Worm (Caenorhabditis elegans) whole organism, midembryonic: ENCODE data around the gene fmi-1.

Experiments used
- cog-1 ChIP-seq: sonication (generic microtip); optimal IDR thresholded peaks from 2 replicates; lab custom pipeline; 2016; ENCODE audit warnings: missing genetic modification characterization, missing compliant biosample characterization
- flt-1 ChIP-seq: fragments of 200-800 bp; sonication (Bioruptor generic); IDR thresholded peaks from 2 replicates; pipeline ENCODE4 v1.3.6; 2022; ENCODE audit warnings: missing genetic modification characterization, missing compliant biosample characterization
- med-1 ChIP-seq: sonication (generic microtip); optimal IDR thresholded peaks from 2 replicates; lab custom pipeline; 2017; ENCODE audit warnings: missing genetic modification characterization, mild to moderate bottlenecking, missing compliant biosample characterization, antibody characterized with exemption, missing genetic modification reagents; ENCODE audit not compliant: insufficient read depth
- ref-1 ChIP-seq: fragments of 200-800 bp; sonication (Bioruptor generic); conservative IDR thresholded peaks from 2 replicates; pipeline ENCODE4 v1.3.6; 2022; ENCODE audit warnings: missing genetic modification reagents, missing genetic modification characterization, missing compliant biosample characterization
- tab-1 ChIP-seq: fragments of 200-800 bp; sonication (Bioruptor generic); IDR thresholded peaks from 2 replicates; pipeline ENCODE4 v1.3.6; 2022; ENCODE audit warnings: missing genetic modification characterization, missing compliant biosample characterization
- ztf-23 ChIP-seq: fragments of 200-800 bp; sonication (Bioruptor generic); IDR thresholded peaks from 2 replicates; pipeline ENCODE4 v1.3.6; 2022; ENCODE audit warnings: missing genetic modification reagents, missing genetic modification characterization, missing compliant biosample characterization
- ztf-29 ChIP-seq: fragments of 200-800 bp; sonication (Bioruptor generic); IDR thresholded peaks from 2 replicates; pipeline ENCODE4 v1.3.6; 2022; ENCODE audit warnings: missing genetic modification reagents, missing genetic modification characterization, missing compliant biosample characterization

ce11 chrV:13013844-13014243, 5.0 kb upstream of the fmi-1 start, which contains the start of gene F15B9.6:
- TF ChIP-seq med-1 (GFP tag; lab: Kevin White, UChicago) (no peak), cog-1 (tag; lab: Kevin White, UChicago) (no peak), ztf-29 (no peak), ztf-23 (GFP tag; lab: Robert Waterston, UW) (no peak), tab-1 (GFP tag; lab: Robert Waterston, UW) (no peak), ref-1 (GFP tag; lab: Robert Waterston, UW) (no peak), flt-1 (GFP tag; lab: Robert Waterston, UW) (no peak)
